Fruit fly (Drosophila melanogaster) whole organism, embryonic: Measurements from ENCODE around the gene CG15263.

Experiments
- Bgb ChIP-seq: fragments of 200-800 bp; sonication (Bioruptor generic); IDR thresholded peaks from 2 replicates; pipeline ENCODE4 v1.3.6; 2022; ENCODE audit warnings: missing biosample characterization, missing genetic modification characterization; ENCODE audit not compliant: partially characterized antibody
- CG10147 ChIP-seq: fragments of 200-800 bp; sonication (Bioruptor generic); optimal IDR thresholded peaks from 2 replicates; lab custom pipeline; 2019; ENCODE audit warnings: missing biosample characterization, mild to moderate bottlenecking, missing genetic modification characterization, moderate library complexity
- CG11695 ChIP-seq: fragments of 200-800 bp; sonication (Bioruptor generic); IDR thresholded peaks from 3 replicates; pipeline ENCODE4 v1.3.6; 2022; ENCODE audit warnings: missing biosample characterization, missing genetic modification characterization
- CG11723 ChIP-seq: fragments of 200-800 bp; sonication (Bioruptor generic); optimal IDR thresholded peaks from 2 replicates; lab custom pipeline; 2017; ENCODE audit warnings: missing biosample characterization, mild to moderate bottlenecking, missing genetic modification characterization
- CG12769 ChIP-seq: fragments of 200-800 bp; sonication (Bioruptor generic); optimal IDR thresholded peaks from 2 replicates; lab custom pipeline; 2019; ENCODE audit warnings: missing biosample characterization, mild to moderate bottlenecking, missing genetic modification characterization, moderate library complexity
- CG1602 ChIP-seq: fragments of 200-800 bp; sonication (Bioruptor generic); optimal IDR thresholded peaks from 3 replicates; lab custom pipeline; 2016; ENCODE audit warnings: missing biosample characterization, missing genetic modification characterization
- CG16815 ChIP-seq: fragments of 200-800 bp; sonication (Bioruptor generic); optimal IDR thresholded peaks from 3 replicates; lab custom pipeline; 2017; ENCODE audit warnings: missing biosample characterization, mild to moderate bottlenecking, missing genetic modification characterization
- CG17568 ChIP-seq: fragments of 200-800 bp; sonication (Bioruptor generic); optimal IDR thresholded peaks from 2 replicates; lab custom pipeline; 2018; ENCODE audit warnings: missing biosample characterization, mild to moderate bottlenecking, missing genetic modification characterization, moderate library complexity
- CG1832 ChIP-seq: fragments of 200-800 bp; sonication (Bioruptor generic); optimal IDR thresholded peaks from 2 replicates; lab custom pipeline; 2017; ENCODE audit warnings: missing biosample characterization, mild to moderate bottlenecking, missing genetic modification characterization, inconsistent platforms
- CG18619 ChIP-seq: fragments of 200-800 bp; sonication (Bioruptor generic); optimal IDR thresholded peaks from 3 replicates; lab custom pipeline; 2017; ENCODE audit warnings: missing biosample characterization, mild to moderate bottlenecking, missing genetic modification characterization
- CG18764 ChIP-seq: fragments of 200-800 bp; sonication (Bioruptor generic); optimal IDR thresholded peaks from 3 replicates; lab custom pipeline; 2016; ENCODE audit warnings: missing biosample characterization, missing genetic modification characterization
- CG2120 ChIP-seq: fragments of 200-800 bp; sonication (Bioruptor generic); optimal IDR thresholded peaks from 3 replicates; lab custom pipeline; 2016; ENCODE audit warnings: missing biosample characterization, missing genetic modification characterization
- CG2199 ChIP-seq: fragments of 200-800 bp; sonication (Bioruptor generic); IDR thresholded peaks from 3 replicates; pipeline ENCODE4 v1.3.6; 2022; ENCODE audit warnings: missing biosample characterization, missing genetic modification characterization
- CG2678 ChIP-seq: fragments of 200-800 bp; sonication (Bioruptor generic); optimal IDR thresholded peaks from 3 replicates; lab custom pipeline; 2019; ENCODE audit warnings: missing biosample characterization, mild to moderate bottlenecking, missing genetic modification characterization, moderate library complexity
- CG42726 ChIP-seq: fragments of 200-800 bp; sonication (Bioruptor generic); IDR thresholded peaks from 2 replicates; pipeline ENCODE4 v1.3.6; 2022; ENCODE audit warnings: missing biosample characterization, missing genetic modification characterization; ENCODE audit not compliant: partially characterized antibody
- CG6175 ChIP-seq: fragments of 200-800 bp; sonication (Bioruptor generic); IDR thresholded peaks from 3 replicates; pipeline ENCODE4 v1.3.6; 2022; ENCODE audit warnings: missing biosample characterization, missing genetic modification characterization
- CG6854 ChIP-seq: fragments of 200-800 bp; sonication (Bioruptor generic); optimal IDR thresholded peaks from 3 replicates; lab custom pipeline; 2017; ENCODE audit warnings: missing biosample characterization, mild to moderate bottlenecking, missing genetic modification characterization
- CG9817 ChIP-seq: fragments of 200-800 bp; sonication (Bioruptor generic); optimal IDR thresholded peaks from 2 replicates; lab custom pipeline; 2018; ENCODE audit warnings: missing biosample characterization, mild to moderate bottlenecking, missing genetic modification characterization, moderate library complexity
- Dad ChIP-seq: fragments of 200-800 bp; sonication (Bioruptor generic); optimal IDR thresholded peaks from 3 replicates; lab custom pipeline; 2016; ENCODE audit warnings: missing biosample characterization, missing genetic modification characterization
- E2f1 ChIP-seq: fragments of 200-800 bp; sonication (Bioruptor generic); IDR thresholded peaks from 2 replicates; pipeline ENCODE4 v1.3.6; 2022; ENCODE audit warnings: missing biosample characterization, missing genetic modification characterization
- Fer2 ChIP-seq: fragments of 200-800 bp; sonication (Bioruptor generic); optimal IDR thresholded peaks from 2 replicates; lab custom pipeline; 2018; ENCODE audit warnings: missing biosample characterization, mild to moderate bottlenecking, missing genetic modification characterization, moderate library complexity
- H2.0 ChIP-seq: fragments of 200-800 bp; sonication (Bioruptor generic); IDR thresholded peaks from 2 replicates; pipeline ENCODE4 v1.3.6; 2022; ENCODE audit warnings: missing biosample characterization, missing genetic modification characterization
- HmgZ ChIP-seq: fragments of 200-800 bp; sonication (Bioruptor generic); optimal IDR thresholded peaks from 2 replicates; lab custom pipeline; 2018; ENCODE audit warnings: missing biosample characterization, mild to moderate bottlenecking, missing genetic modification characterization
- Hmx ChIP-seq: fragments of 200-800 bp; sonication (Bioruptor generic); optimal IDR thresholded peaks from 2 replicates; lab custom pipeline; 2016; ENCODE audit warnings: missing biosample characterization, missing genetic modification characterization
- Hsf ChIP-seq: fragments of 200-800 bp; sonication (Bioruptor generic); optimal IDR thresholded peaks from 3 replicates; lab custom pipeline; 2016; ENCODE audit warnings: missing biosample characterization, missing genetic modification characterization
- Lim3 ChIP-seq: fragments of 200-800 bp; sonication (Bioruptor generic); IDR thresholded peaks from 2 replicates; pipeline ENCODE4 v1.3.6; 2022; ENCODE audit warnings: missing biosample characterization, missing genetic modification characterization
- Mes4 ChIP-seq: fragments of 200-800 bp; sonication (Bioruptor generic); optimal IDR thresholded peaks from 2 replicates; lab custom pipeline; 2016; ENCODE audit warnings: missing biosample characterization, missing genetic modification characterization
- Sox102F ChIP-seq: fragments of 200-800 bp; sonication (Bioruptor generic); optimal IDR thresholded peaks from 2 replicates; lab custom pipeline; 2018; ENCODE audit warnings: missing biosample characterization, mild to moderate bottlenecking, missing genetic modification characterization, moderate library complexity
- Xbp1 ChIP-seq: fragments of 200-800 bp; sonication (Bioruptor generic); optimal IDR thresholded peaks from 3 replicates; lab custom pipeline; 2016; ENCODE audit warnings: missing biosample characterization, mild to moderate bottlenecking, missing genetic modification characterization
- cato ChIP-seq: fragments of 200-800 bp; sonication (Bioruptor generic); optimal IDR thresholded peaks from 2 replicates; lab custom pipeline; 2016; ENCODE audit warnings: missing biosample characterization, missing genetic modification characterization, borderline replicate concordance
- chinmo ChIP-seq: fragments of 200-800 bp; sonication (Bioruptor generic); IDR thresholded peaks from 4 replicates; pipeline ENCODE4 v1.3.6; 2022; ENCODE audit warnings: missing biosample characterization, missing genetic modification characterization; ENCODE audit not compliant: partially characterized antibody
- croc ChIP-seq: fragments of 200-800 bp; sonication (Bioruptor generic); conservative IDR thresholded peaks from 3 replicates; pipeline ENCODE4 v1.3.6; 2022; ENCODE audit warnings: missing biosample characterization, missing genetic modification characterization
- crp ChIP-seq, 2 experiments: fragments of 200-800 bp; sonication (Bioruptor generic); optimal IDR thresholded peaks; 2 replicates in 1 of 2; 3 replicates in 1 of 2; lab custom pipeline; 2017; ENCODE audit warnings: missing biosample characterization in 2 of 2, missing genetic modification characterization in 2 of 2, mild to moderate bottlenecking in 1 of 2, moderate library complexity in 1 of 2
- dimm ChIP-seq: fragments of 200-800 bp; sonication (Bioruptor generic); IDR thresholded peaks from 2 replicates; pipeline ENCODE4 v1.3.6; 2022; ENCODE audit warnings: missing biosample characterization, missing genetic modification characterization
- fd102C ChIP-seq: fragments of 200-800 bp; sonication (Bioruptor generic); optimal IDR thresholded peaks from 2 replicates; lab custom pipeline; 2018; ENCODE audit warnings: missing biosample characterization, mild to moderate bottlenecking, missing genetic modification characterization, moderate library complexity
- gcm2 ChIP-seq: fragments of 200-800 bp; sonication (Bioruptor generic); optimal IDR thresholded peaks from 2 replicates; lab custom pipeline; 2016; ENCODE audit warnings: missing biosample characterization, missing genetic modification characterization
- gt ChIP-seq: fragments of 200-800 bp; sonication (Bioruptor generic); IDR thresholded peaks from 2 replicates; pipeline ENCODE4 v1.3.6; 2022; ENCODE audit warnings: missing biosample characterization, missing genetic modification characterization
- ham ChIP-seq: fragments of 200-800 bp; sonication (Bioruptor generic); IDR thresholded peaks from 2 replicates; pipeline ENCODE4 v1.3.6; 2022; ENCODE audit warnings: missing biosample characterization, missing genetic modification characterization
- hbn ChIP-seq: fragments of 200-800 bp; sonication (Bioruptor generic); IDR thresholded peaks from 2 replicates; pipeline ENCODE4 v1.3.6; 2022; ENCODE audit warnings: missing biosample characterization, missing genetic modification characterization; ENCODE audit not compliant: partially characterized antibody
- jigr1 ChIP-seq: fragments of 200-800 bp; sonication (Bioruptor generic); IDR thresholded peaks from 3 replicates; pipeline ENCODE4 v1.3.6; 2022; ENCODE audit warnings: missing biosample characterization, missing genetic modification characterization
- jumu ChIP-seq: fragments of 200-800 bp; sonication (Bioruptor generic); optimal IDR thresholded peaks from 3 replicates; lab custom pipeline; 2016; ENCODE audit warnings: missing biosample characterization, missing genetic modification characterization
- maf-S ChIP-seq: fragments of 200-800 bp; sonication (Bioruptor generic); optimal IDR thresholded peaks from 2 replicates; lab custom pipeline; 2016; ENCODE audit warnings: missing biosample characterization, missing genetic modification characterization
- org-1 ChIP-seq: fragments of 200-800 bp; sonication (Bioruptor generic); optimal IDR thresholded peaks from 2 replicates; lab custom pipeline; 2017; ENCODE audit warnings: missing biosample characterization, missing genetic modification characterization
- p53 ChIP-seq: fragments of 200-800 bp; sonication (Bioruptor generic); optimal IDR thresholded peaks from 2 replicates; lab custom pipeline; 2016; ENCODE audit warnings: missing biosample characterization, missing genetic modification characterization
- pho ChIP-seq: fragments of 200-800 bp; sonication (Bioruptor generic); optimal IDR thresholded peaks from 2 replicates; lab custom pipeline; 2016; ENCODE audit warnings: missing biosample characterization, missing genetic modification characterization
- pum ChIP-seq: fragments of 200-800 bp; sonication (Bioruptor generic); optimal IDR thresholded peaks from 2 replicates; lab custom pipeline; 2016; ENCODE audit warnings: missing biosample characterization, missing genetic modification characterization
- tin ChIP-seq: fragments of 200-800 bp; sonication (Bioruptor generic); optimal IDR thresholded peaks from 3 replicates; lab custom pipeline; 2016; ENCODE audit warnings: missing biosample characterization, missing genetic modification characterization
- ttk ChIP-seq: fragments of 200-800 bp; sonication (Bioruptor generic); IDR thresholded peaks from 2 replicates; pipeline ENCODE4 v2.1.2; 2022; ENCODE audit warnings: missing biosample characterization, missing genetic modification characterization
- tup ChIP-seq: fragments of 200-800 bp; sonication (Bioruptor generic); optimal IDR thresholded peaks from 2 replicates; lab custom pipeline; 2016; ENCODE audit warnings: missing biosample characterization, mild to moderate bottlenecking, missing genetic modification characterization, moderate library complexity
- unpg ChIP-seq: fragments of 200-800 bp; sonication (Bioruptor generic); optimal IDR thresholded peaks from 3 replicates; lab custom pipeline; 2018; ENCODE audit warnings: missing biosample characterization, mild to moderate bottlenecking, missing genetic modification characterization, moderate library complexity
- yki ChIP-seq: fragments of >200 bp; optimal IDR thresholded peaks from 3 replicates; lab custom pipeline; 2018

CG15263 gene

DNA sequence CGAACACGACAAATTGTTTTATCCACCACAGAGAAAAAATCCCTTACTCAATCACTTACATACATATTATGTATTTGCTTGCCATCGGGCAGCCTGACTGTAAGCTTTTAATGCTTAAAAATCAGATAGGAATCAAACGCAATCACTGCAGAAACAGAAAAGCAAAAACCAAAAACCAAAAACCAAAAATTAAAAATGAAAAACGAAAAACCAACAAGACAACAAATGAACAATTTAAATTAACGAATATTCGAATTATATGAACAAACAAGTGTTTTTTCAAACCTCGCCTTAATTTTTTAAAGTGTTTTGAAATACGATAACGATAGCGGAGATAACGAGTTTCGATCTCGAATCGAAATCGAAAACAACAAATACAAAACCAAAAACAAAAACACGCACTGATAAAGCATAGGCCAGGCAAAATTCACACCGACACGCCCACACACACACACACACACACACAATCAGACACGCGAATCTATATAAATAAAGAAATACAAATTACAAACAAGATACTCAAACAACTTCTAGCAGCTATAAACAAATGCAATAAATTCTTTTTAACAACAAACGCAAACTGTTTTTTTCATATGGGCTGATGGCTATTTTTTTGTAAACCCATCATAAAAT lies 30.5 kb upstream of the CG15263 start (continued):
- no peak for TF ChIP-seq Mes4 (GFP tag; lab: Kevin White, UChicago)
- no peak for TF ChIP-seq CG6175
- no peak for TF ChIP-seq CG1832 (GFP tag; lab: Kevin White, UChicago)
- TF ChIP-seq pho (GFP tag; lab: Kevin White, UChicago): peak; percentile 17
- TF ChIP-seq H2.0 (GFP tag; lab: Robert Waterston, UW): no peak
- no peak for TF ChIP-seq CG11723 (GFP tag; lab: Kevin White, UChicago)
- peak; percentile 16; the same call in 1 of the 2 replicates for TF ChIP-seq ttk
- TF ChIP-seq CG10147: no peak
- peak; percentile 28 for TF ChIP-seq pum (GFP tag; lab: Kevin White, UChicago)
- no peak for TF ChIP-seq p53
- TF ChIP-seq crp (GFP tag; optimal IDR thresholded peaks at IDR 0.05; lab: Kevin White, UChicago): no peak
- TF ChIP-seq tin (GFP tag; lab: Kevin White, UChicago): peak; percentile 19
- TF ChIP-seq CG12769 (tag; lab: Kevin White, UChicago): no peak
- no peak for TF ChIP-seq Fer2 (tag; lab: Kevin White, UChicago)
- no peak for TF ChIP-seq fd102C (GFP tag; lab: Kevin White, UChicago)
- TF ChIP-seq jigr1 (GFP tag; lab: Robert Waterston, UW): no peak
- peak; percentile 20 for TF ChIP-seq org-1 (GFP tag; lab: Kevin White, UChicago)
- TF ChIP-seq Dad (GFP tag; lab: Kevin White, UChicago): peak; percentile 17
- no peak for TF ChIP-seq chinmo (GFP tag; lab: Robert Waterston, UW)
- peak; percentile 13 for TF ChIP-seq CG18764 (GFP tag; lab: Kevin White, UChicago)
- TF ChIP-seq CG2199 (GFP tag; lab: Robert Waterston, UW): no peak
- TF ChIP-seq jumu (GFP tag; lab: Kevin White, UChicago): no peak
- TF ChIP-seq CG11695 (GFP tag; lab: Robert Waterston, UW): peak; percentile 57; the same call in 1 of the 3 replicates
- TF ChIP-seq CG16815 (GFP tag; lab: Kevin White, UChicago): no peak
- TF ChIP-seq cato: peak; percentile 4
- no peak for TF ChIP-seq ham
- TF ChIP-seq CG2120 (GFP tag; lab: Kevin White, UChicago): peak; percentile 76
- no peak for TF ChIP-seq tup (GFP tag; lab: Kevin White, UChicago)
- no peak for TF ChIP-seq hbn (GFP tag; lab: Robert Waterston, UW)
- no peak for TF ChIP-seq gcm2 (GFP tag; lab: Kevin White, UChicago)
- TF ChIP-seq Sox102F (GFP tag; lab: Kevin White, UChicago): no peak
- peak; percentile 72 for TF ChIP-seq CG2678 (tag; lab: Kevin White, UChicago)
- TF ChIP-seq gt: no peak
- TF ChIP-seq CG18619 (GFP tag; lab: Kevin White, UChicago): no peak
- TF ChIP-seq dimm (GFP tag; lab: Robert Waterston, UW): no peak
- peak; percentile 60 for TF ChIP-seq unpg (GFP tag; lab: Kevin White, UChicago)
- no peak for TF ChIP-seq CG6854
- TF ChIP-seq HmgZ: no peak
- TF ChIP-seq CG9817 (tag; lab: Kevin White, UChicago): peak; percentile 5
- TF ChIP-seq maf-S: peak; percentile 3
- TF ChIP-seq Lim3 (GFP tag; lab: Robert Waterston, UW): no peak
- peak; percentile 41 for TF ChIP-seq Xbp1 (GFP tag; lab: Kevin White, UChicago)
- peak; percentile 68 for TF ChIP-seq Hsf
- peak; percentile 11 for TF ChIP-seq Hmx (GFP tag; lab: Kevin White, UChicago)
- no peak for TF ChIP-seq CG42726 (GFP tag; lab: Robert Waterston, UW)
- TF ChIP-seq CG17568 (GFP tag; lab: Kevin White, UChicago): no peak
- no peak for TF ChIP-seq yki (lab: Kevin White, UChicago)
- peak; percentile 25; the same call in 1 of the 2 replicates for TF ChIP-seq E2f1 (GFP tag; lab: Robert Waterston, UW)
- TF ChIP-seq Bgb: no peak
- TF ChIP-seq CG1602 (GFP tag; lab: Kevin White, UChicago): no peak
- TF ChIP-seq croc (GFP tag; lab: Robert Waterston, UW): no peak
